Fruit fly (Drosophila melanogaster) whole organism, embryonic: ENCODE measurements around the gene CG2003.

Source experiments
- Antp ChIP-seq: fragments of 200-800 bp; sonication (Bioruptor generic); optimal IDR thresholded peaks from 3 replicates; lab custom pipeline; 2016; ENCODE audit warnings: missing biosample characterization, missing genetic modification characterization
- Atf-2 ChIP-seq: fragments of 200-800 bp; sonication (Bioruptor generic); optimal IDR thresholded peaks from 2 replicates; lab custom pipeline; 2016; ENCODE audit warnings: missing biosample characterization, missing genetic modification characterization
- CG10274 ChIP-seq: fragments of 200-800 bp; sonication (Bioruptor generic); optimal IDR thresholded peaks from 3 replicates; lab custom pipeline; 2017; ENCODE audit warnings: missing biosample characterization, mild to moderate bottlenecking, missing genetic modification characterization
- CG10959 ChIP-seq: fragments of 200-800 bp; sonication (Bioruptor generic); IDR thresholded peaks from 2 replicates; pipeline ENCODE4 v1.3.6; 2022; ENCODE audit warnings: missing biosample characterization, missing genetic modification characterization
- CG12219 ChIP-seq: fragments of 200-800 bp; sonication (Bioruptor generic); optimal IDR thresholded peaks from 3 replicates; lab custom pipeline; 2018; ENCODE audit warnings: missing biosample characterization, mild to moderate bottlenecking, missing genetic modification characterization
- CG12659 ChIP-seq: fragments of 200-800 bp; sonication (Bioruptor generic); optimal IDR thresholded peaks from 3 replicates; lab custom pipeline; 2017; ENCODE audit warnings: mild to moderate bottlenecking, missing biosample characterization, missing genetic modification reagents, missing genetic modification characterization
- CG13123 ChIP-seq: fragments of 200-800 bp; sonication (Bioruptor generic); optimal IDR thresholded peaks from 2 replicates; lab custom pipeline; 2016; ENCODE audit warnings: missing biosample characterization, missing genetic modification characterization
- CG17359 ChIP-seq: fragments of 200-800 bp; sonication (Bioruptor generic); optimal IDR thresholded peaks from 3 replicates; lab custom pipeline; 2018; ENCODE audit warnings: missing biosample characterization, mild to moderate bottlenecking, missing genetic modification characterization, moderate library complexity
- CG1832 ChIP-seq: fragments of 200-800 bp; sonication (Bioruptor generic); optimal IDR thresholded peaks from 2 replicates; lab custom pipeline; 2017; ENCODE audit warnings: missing biosample characterization, mild to moderate bottlenecking, missing genetic modification characterization, inconsistent platforms
- CG18599 ChIP-seq: fragments of 200-800 bp; sonication (Bioruptor generic); optimal IDR thresholded peaks from 3 replicates; lab custom pipeline; 2017; ENCODE audit warnings: missing biosample characterization, missing genetic modification characterization, mild to moderate bottlenecking, moderate library complexity, missing genetic modification reagents
- CG2116 ChIP-seq: fragments of 200-800 bp; sonication (Bioruptor generic); optimal IDR thresholded peaks from 3 replicates; lab custom pipeline; 2018; ENCODE audit warnings: missing biosample characterization, mild to moderate bottlenecking, missing genetic modification characterization
- CG2202 ChIP-seq: fragments of 200-800 bp; sonication (Bioruptor generic); optimal IDR thresholded peaks from 2 replicates; lab custom pipeline; 2018; ENCODE audit warnings: missing biosample characterization, mild to moderate bottlenecking, missing genetic modification characterization
- CG3995 ChIP-seq: fragments of 200-800 bp; sonication (Bioruptor generic); optimal IDR thresholded peaks from 3 replicates; lab custom pipeline; 2016; ENCODE audit warnings: missing biosample characterization, missing genetic modification characterization
- CG4360 ChIP-seq: fragments of 200-800 bp; sonication (Bioruptor generic); IDR thresholded peaks from 2 replicates; pipeline ENCODE4 v1.3.6; 2022; ENCODE audit warnings: missing biosample characterization, missing genetic modification characterization
- CG6175 ChIP-seq: fragments of 200-800 bp; sonication (Bioruptor generic); IDR thresholded peaks from 3 replicates; pipeline ENCODE4 v1.3.6; 2022; ENCODE audit warnings: missing biosample characterization, missing genetic modification characterization
- CG7271 ChIP-seq: fragments of 200-800 bp; sonication (Bioruptor generic); optimal IDR thresholded peaks from 2 replicates; lab custom pipeline; 2018; ENCODE audit warnings: missing biosample characterization, mild to moderate bottlenecking, missing genetic modification characterization, moderate library complexity
- CG9797 ChIP-seq: fragments of 200-800 bp; sonication (Bioruptor generic); optimal IDR thresholded peaks from 3 replicates; lab custom pipeline; 2018; ENCODE audit warnings: missing biosample characterization, mild to moderate bottlenecking, missing genetic modification characterization
- Doc2 ChIP-seq: fragments of 200-800 bp; sonication (Bioruptor generic); IDR thresholded peaks from 2 replicates; pipeline ENCODE4 v1.3.6; 2022; ENCODE audit warnings: missing biosample characterization, missing genetic modification characterization
- Doc3 ChIP-seq: fragments of 200-800 bp; sonication (Bioruptor generic); IDR thresholded peaks from 3 replicates; pipeline ENCODE4 v1.3.6; 2022; ENCODE audit warnings: missing biosample characterization, missing genetic modification characterization; ENCODE audit not compliant: partially characterized antibody
- Drgx ChIP-seq: fragments of 200-800 bp; sonication (Bioruptor generic); IDR thresholded peaks from 2 replicates; pipeline ENCODE4 v1.3.6; 2022; ENCODE audit warnings: missing biosample characterization, missing genetic modification characterization
- Elba2 ChIP-seq: fragments of 200-800 bp; sonication (Bioruptor generic); optimal IDR thresholded peaks from 3 replicates; lab custom pipeline; 2016; ENCODE audit warnings: missing biosample characterization, missing genetic modification characterization
- H15 ChIP-seq: fragments of 200-800 bp; sonication (Bioruptor generic); IDR thresholded peaks from 3 replicates; pipeline ENCODE4 v1.3.6; 2022; ENCODE audit warnings: missing biosample characterization, missing genetic modification characterization
- Hand ChIP-seq: fragments of 200-800 bp; sonication (Bioruptor generic); optimal IDR thresholded peaks from 2 replicates; lab custom pipeline; 2017; ENCODE audit warnings: mild to moderate bottlenecking, missing biosample characterization, missing genetic modification reagents, missing genetic modification characterization
- Meics ChIP-seq: fragments of 200-800 bp; sonication (Bioruptor generic); optimal IDR thresholded peaks from 2 replicates; lab custom pipeline; 2017; ENCODE audit warnings: missing biosample characterization, mild to moderate bottlenecking, missing genetic modification characterization
- Myb ChIP-seq: fragments of 200-800 bp; sonication (Bioruptor generic); optimal IDR thresholded peaks from 2 replicates; lab custom pipeline; 2016; ENCODE audit warnings: missing biosample characterization, missing genetic modification characterization
- Oli ChIP-seq: fragments of 200-800 bp; sonication (Bioruptor generic); optimal IDR thresholded peaks from 2 replicates; lab custom pipeline; 2018; ENCODE audit warnings: missing biosample characterization, mild to moderate bottlenecking, missing genetic modification characterization, moderate library complexity
- Pdp1 ChIP-seq, 2 experiments: fragments of 200-800 bp; sonication (Bioruptor generic); optimal IDR thresholded peaks; 3 replicates each; lab custom pipeline; 2016; ENCODE audit warnings: missing biosample characterization in 2 of 2, missing genetic modification characterization in 2 of 2, mild to moderate bottlenecking in 1 of 2, moderate library complexity in 1 of 2
- Sin3A ChIP-seq: fragments of >200 bp; optimal IDR thresholded peaks from 2 replicates; lab custom pipeline; 2018
- Sry-β ChIP-seq: fragments of 200-800 bp; sonication (Bioruptor generic); optimal IDR thresholded peaks from 2 replicates; lab custom pipeline; 2018; ENCODE audit warnings: missing biosample characterization, mild to moderate bottlenecking, missing genetic modification characterization, moderate library complexity
- ash1 ChIP-seq: fragments of 200-800 bp; sonication (Bioruptor generic); optimal IDR thresholded peaks from 2 replicates; lab custom pipeline; 2018; ENCODE audit warnings: missing biosample characterization, mild to moderate bottlenecking, missing genetic modification characterization
- br ChIP-seq: fragments of >200 bp; optimal IDR thresholded peaks from 2 replicates; lab custom pipeline; 2017
- bsh ChIP-seq, 2 experiments: fragments of 200-800 bp; sonication (Bioruptor generic); optimal IDR thresholded peaks; 2 replicates each; lab custom pipeline; 2017 to 2018; ENCODE audit warnings: mild to moderate bottlenecking in 2 of 2, missing biosample characterization in 2 of 2, missing genetic modification characterization in 2 of 2, moderate library complexity in 1 of 2
- chn ChIP-seq: fragments of 200-800 bp; sonication (Bioruptor generic); optimal IDR thresholded peaks from 2 replicates; lab custom pipeline; 2016; ENCODE audit warnings: missing biosample characterization, missing genetic modification characterization
- croc ChIP-seq: fragments of 200-800 bp; sonication (Bioruptor generic); conservative IDR thresholded peaks from 3 replicates; pipeline ENCODE4 v1.3.6; 2022; ENCODE audit warnings: missing biosample characterization, missing genetic modification characterization
- da ChIP-seq: fragments of 200-800 bp; sonication (Bioruptor generic); optimal IDR thresholded peaks from 2 replicates; lab custom pipeline; 2016; ENCODE audit warnings: missing biosample characterization, missing genetic modification characterization
- eyg ChIP-seq: fragments of 200-800 bp; sonication (Bioruptor generic); optimal IDR thresholded peaks from 3 replicates; lab custom pipeline; 2016; ENCODE audit warnings: missing biosample characterization, missing genetic modification characterization
- lov ChIP-seq, 2 experiments: fragments of 200-800 bp in 1 of 2; fragments of >200 bp in 1 of 2; sonication (Bioruptor generic) in 1 of 2; IDR thresholded peaks in 1 of 2; optimal IDR thresholded peaks in 1 of 2; 2 replicates in 1 of 2; 3 replicates in 1 of 2; pipeline versions ENCODE4 v1.3.6 to Lab custom; 2017 to 2022; ENCODE audit warnings: missing biosample characterization in 1 of 2, missing genetic modification characterization in 1 of 2
- odd ChIP-seq: fragments of 200-800 bp; sonication (Bioruptor generic); optimal IDR thresholded peaks from 2 replicates; lab custom pipeline; 2017; ENCODE audit warnings: missing biosample characterization, mild to moderate bottlenecking, missing genetic modification characterization
- pho ChIP-seq: fragments of 200-800 bp; sonication (Bioruptor generic); optimal IDR thresholded peaks from 2 replicates; lab custom pipeline; 2016; ENCODE audit warnings: missing biosample characterization, missing genetic modification characterization
- pum ChIP-seq: fragments of 200-800 bp; sonication (Bioruptor generic); optimal IDR thresholded peaks from 2 replicates; lab custom pipeline; 2016; ENCODE audit warnings: missing biosample characterization, missing genetic modification characterization
- sd ChIP-seq: fragments of 200-800 bp; sonication (Bioruptor generic); optimal IDR thresholded peaks from 3 replicates; lab custom pipeline; 2018; ENCODE audit warnings: missing biosample characterization, mild to moderate bottlenecking, missing genetic modification characterization, moderate library complexity
- stc ChIP-seq: fragments of 200-800 bp; sonication (Bioruptor generic); IDR thresholded peaks from 2 replicates; pipeline ENCODE4 v1.3.6; 2022; ENCODE audit warnings: missing biosample characterization, missing genetic modification characterization
- trh ChIP-seq: fragments of 200-800 bp; sonication (Bioruptor generic); optimal IDR thresholded peaks from 2 replicates; lab custom pipeline; 2016; ENCODE audit warnings: missing biosample characterization, missing genetic modification characterization
- tup ChIP-seq: fragments of 200-800 bp; sonication (Bioruptor generic); optimal IDR thresholded peaks from 2 replicates; lab custom pipeline; 2016; ENCODE audit warnings: missing biosample characterization, mild to moderate bottlenecking, missing genetic modification characterization, moderate library complexity
- tx ChIP-seq: fragments of 200-800 bp; sonication (Bioruptor generic); optimal IDR thresholded peaks from 2 replicates; lab custom pipeline; 2016; ENCODE audit warnings: missing biosample characterization, missing genetic modification characterization
- unc-4 ChIP-seq: fragments of 200-800 bp; sonication (Bioruptor generic); IDR thresholded peaks from 2 replicates; pipeline ENCODE4 v1.3.6; 2022; ENCODE audit warnings: missing biosample characterization, missing genetic modification characterization; ENCODE audit not compliant: partially characterized antibody
- wek ChIP-seq: fragments of 200-800 bp; sonication (Bioruptor generic); optimal IDR thresholded peaks from 3 replicates; lab custom pipeline; 2018; ENCODE audit warnings: missing biosample characterization, mild to moderate bottlenecking, missing genetic modification characterization, moderate library complexity
- zf30C ChIP-seq: fragments of 200-800 bp; sonication (Bioruptor generic); optimal IDR thresholded peaks from 3 replicates; lab custom pipeline; 2018; ENCODE audit warnings: missing biosample characterization, mild to moderate bottlenecking, missing genetic modification characterization
- zfh1 ChIP-seq: fragments of 200-800 bp; sonication (Bioruptor generic); IDR thresholded peaks from 3 replicates; pipeline ENCODE4 v1.3.6; 2022; ENCODE audit warnings: missing biosample characterization, missing genetic modification characterization
- zfh2 ChIP-seq: fragments of 200-800 bp; sonication (Bioruptor generic); optimal IDR thresholded peaks from 2 replicates; lab custom pipeline; 2016; ENCODE audit warnings: missing biosample characterization, missing genetic modification characterization

Gene CG2003

dm6 chr3R:31977548-31978133, at the start of gene CG2003:
Gene CG2003, plus strand, starts transcription at chr3R:31978121.
- no peak for TF ChIP-seq br (lab: Kevin White, UChicago)
- TF ChIP-seq CG7271 = no peak
- peak; percentile 69 for TF ChIP-seq zfh2 (GFP tag; lab: Kevin White, UChicago)
- peak; percentile 51 for TF ChIP-seq Myb (GFP tag; lab: Kevin White, UChicago)
- TF ChIP-seq sd (tag; lab: Kevin White, UChicago) = peak; percentile 77
- peak in 1 of 2 experiments; percentile 61 for TF ChIP-seq bsh (GFP tag; optimal IDR thresholded peaks at IDR 0.05; lab: Kevin White, UChicago)
- no peak for TF ChIP-seq CG3995 (GFP tag; lab: Kevin White, UChicago)
- TF ChIP-seq Sry-β = no peak
- peak; percentile 36 for TF ChIP-seq tx
- peak; percentile 36 for TF ChIP-seq CG10274
- TF ChIP-seq Doc3 (GFP tag; lab: Robert Waterston, UW) = no peak
- TF ChIP-seq wek = peak; percentile 3
- TF ChIP-seq pho (GFP tag; lab: Kevin White, UChicago) = peak; percentile 76
- TF ChIP-seq stc (GFP tag; lab: Robert Waterston, UW) = peak; percentile 68; the same call in 1 of the 2 replicates
- peak; percentile 62 for TF ChIP-seq CG12219
- TF ChIP-seq Pdp1 (GFP tag; optimal IDR thresholded peaks at IDR 0.05; lab: Kevin White, UChicago) = peak; percentile 60 to 68
- no peak for TF ChIP-seq lov (optimal IDR thresholded peaks at IDR 0.05; lab: Kevin White, UChicago)
- 0 out of 3 replicates have a peak, but pooled peaks have one; percentile 11 for TF ChIP-seq lov (GFP tag; IDR thresholded peaks at IDR 0.05; lab: Robert Waterston, UW)
- TF ChIP-seq zf30C = no peak
- no peak for TF ChIP-seq CG9797
- peak; percentile 72 for TF ChIP-seq H15 (GFP tag; lab: Robert Waterston, UW)
- no peak for TF ChIP-seq Sin3A (lab: Kevin White, UChicago)
- peak; percentile 35 for TF ChIP-seq trh (GFP tag; lab: Kevin White, UChicago)
- peak; percentile 43 for TF ChIP-seq pum (GFP tag; lab: Kevin White, UChicago)
- peak; percentile 72 for TF ChIP-seq CG6175 (GFP tag; lab: Robert Waterston, UW)
- TF ChIP-seq CG17359 = peak; percentile 54
- TF ChIP-seq CG10959 = no peak
- no peak for TF ChIP-seq unc-4 (GFP tag; lab: Robert Waterston, UW)
- TF ChIP-seq chn (GFP tag; lab: Kevin White, UChicago) = peak; percentile 12
- TF ChIP-seq CG13123 = peak; percentile 16
- TF ChIP-seq CG1832 = no peak
- no peak for TF ChIP-seq CG4360 (GFP tag; lab: Robert Waterston, UW)
- peak; percentile 53 for TF ChIP-seq Antp (GFP tag; lab: Kevin White, UChicago)
- peak; percentile 34 for TF ChIP-seq eyg (GFP tag; lab: Kevin White, UChicago)
- TF ChIP-seq da (GFP tag; lab: Kevin White, UChicago) = no peak
- peak; percentile 2 for TF ChIP-seq odd (GFP tag; lab: Kevin White, UChicago)
- TF ChIP-seq tup (GFP tag; lab: Kevin White, UChicago) = peak; percentile 52
- TF ChIP-seq CG18599 (GFP tag; lab: Kevin White, UChicago) = peak; percentile 64
- TF ChIP-seq croc (GFP tag; lab: Robert Waterston, UW) = no peak; the same call in 2 of the 3 replicates
- no peak for TF ChIP-seq CG2202 (tag; lab: Kevin White, UChicago)
- TF ChIP-seq Atf-2 (GFP tag; lab: Kevin White, UChicago) = peak; percentile 42
- TF ChIP-seq Drgx (GFP tag; lab: Robert Waterston, UW) = no peak
- TF ChIP-seq Doc2 (GFP tag; lab: Robert Waterston, UW) = 0 out of 2 replicates have a peak, but pooled peaks have one; percentile 27
- TF ChIP-seq CG2116 (GFP tag; lab: Kevin White, UChicago) = peak; percentile 6
- TF ChIP-seq Elba2 (GFP tag; lab: Kevin White, UChicago) = no peak
- peak; percentile 43; the same call in 1 of the 3 replicates for TF ChIP-seq zfh1
- no peak for TF ChIP-seq Hand
- TF ChIP-seq CG12659 (GFP tag; lab: Kevin White, UChicago) = peak; percentile 58
- no peak for TF ChIP-seq ash1 (GFP tag; lab: Kevin White, UChicago)
- TF ChIP-seq Meics (GFP tag; lab: Kevin White, UChicago) = peak; percentile 72
- peak; percentile 76 for TF ChIP-seq Oli
